Worm (Caenorhabditis elegans) whole organism, midembryonic: ENCODE data around the gene nhr-96.

Experiments used
- ref-1 ChIP-seq: fragments of 200-800 bp; sonication (Bioruptor generic); conservative IDR thresholded peaks from 2 replicates; pipeline ENCODE4 v1.3.6; 2022; ENCODE audit warnings: missing genetic modification reagents, missing genetic modification characterization, missing compliant biosample characterization
- ztf-29 ChIP-seq: fragments of 200-800 bp; sonication (Bioruptor generic); IDR thresholded peaks from 2 replicates; pipeline ENCODE4 v1.3.6; 2022; ENCODE audit warnings: missing genetic modification reagents, missing genetic modification characterization, missing compliant biosample characterization

DNA sequence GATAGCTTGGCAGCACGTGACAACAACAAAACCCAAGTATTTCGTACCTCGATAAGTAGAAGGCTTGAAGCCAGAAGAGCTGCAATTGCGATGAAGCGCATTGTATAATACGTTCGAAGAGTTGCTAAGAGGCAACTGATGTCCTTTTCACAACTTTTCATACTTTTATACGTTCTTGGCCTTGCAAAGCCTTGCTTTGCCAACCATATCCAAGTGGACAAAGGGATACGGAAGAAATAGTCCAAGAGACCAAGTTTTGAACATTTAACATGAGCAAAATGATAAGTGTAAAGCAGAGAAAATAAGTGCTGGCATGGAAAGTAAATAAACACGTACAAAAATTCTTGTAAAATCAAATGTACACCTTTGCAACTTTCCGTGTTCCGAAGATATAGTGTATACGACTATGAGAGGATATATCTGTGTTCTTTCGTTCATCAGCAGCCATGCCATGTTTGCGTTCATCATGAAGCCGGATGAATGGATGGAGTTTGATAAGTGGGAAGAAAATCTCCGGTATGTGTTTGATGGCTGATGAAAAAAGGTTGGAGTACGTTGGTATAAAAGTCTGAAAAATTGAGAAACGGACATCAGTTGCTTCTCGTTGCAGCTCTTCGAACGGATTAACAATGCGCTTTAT is 41.1 kb downstream of the nhr-96 start, which contains the start of the genes Y5H2A.4 and abu-4:
- TF ChIP-seq ref-1 (GFP tag; lab: Robert Waterston, UW) (no peak), ztf-29 (no peak)
